Fruit fly (Drosophila melanogaster) whole organism, wandering third instar larva: ENCODE measurements around the gene CG14650.

ENCODE experiments used
- CG32264 ChIP-seq: fragments of 200-800 bp; sonication (Bioruptor generic); optimal IDR thresholded peaks from 2 replicates; lab custom pipeline; 2016; ENCODE audit warnings: missing biosample characterization, missing genetic modification characterization
- Dif ChIP-seq: fragments of 200-275, 200-300 bp; sonication (Bioruptor generic); optimal IDR thresholded peaks from 2 replicates; lab custom pipeline; 2018; ENCODE audit warnings: missing biosample characterization, missing genetic modification characterization; ENCODE audit not compliant: partially characterized antibody
- Myc ChIP-seq: fragments of >200 bp; optimal IDR thresholded peaks from 2 replicates; lab custom pipeline; 2017
- Rel ChIP-seq, 2 experiments: fragments of 200-800 bp; sonication (Bioruptor generic) in 1 of 2; optimal IDR thresholded peaks; 2 replicates in 1 of 2; 3 replicates in 1 of 2; lab custom pipeline; 2016 to 2019; ENCODE audit warnings: mild to moderate bottlenecking in 2 of 2, missing biosample characterization in 2 of 2, missing genetic modification characterization in 2 of 2, moderate library complexity in 1 of 2
- Sp1 ChIP-seq: fragments of 200-800 bp; sonication (Bioruptor generic); optimal IDR thresholded peaks from 3 replicates; lab custom pipeline; 2019; ENCODE audit warnings: missing biosample characterization, mild to moderate bottlenecking, missing genetic modification characterization, moderate library complexity
- ey ChIP-seq: fragments of 200-800 bp; sonication (Bioruptor generic); optimal IDR thresholded peaks from 2 replicates; lab custom pipeline; 2016; ENCODE audit warnings: missing biosample characterization, missing genetic modification characterization
- foxo ChIP-seq, 2 experiments: fragments of 200-800 bp; sonication (Bioruptor generic); optimal IDR thresholded peaks; 2 replicates in 1 of 2; 3 replicates in 1 of 2; lab custom pipeline; 2016 to 2017; ENCODE audit warnings: missing biosample characterization in 2 of 2, missing genetic modification characterization in 2 of 2
- pan ChIP-seq: fragments of >200 bp; optimal IDR thresholded peaks from 2 replicates; lab custom pipeline; 2017
- sage ChIP-seq: fragments of 200-800 bp; sonication (Bioruptor generic); optimal IDR thresholded peaks from 2 replicates; lab custom pipeline; 2016; ENCODE audit warnings: missing biosample characterization, mild to moderate bottlenecking, missing genetic modification characterization

dm6 chr3R:4450721-4451120, 13.5 kb downstream of the CG14650 start:
- TF ChIP-seq Rel (GFP tag; optimal IDR thresholded peaks at IDR 0.05; lab: Kevin White, UChicago) (no peak), Rel (tag; optimal IDR thresholded peaks at IDR 0.05; lab: Kevin White, UChicago) (no peak), ey (GFP tag; lab: Kevin White, UChicago) (no peak), Dif (GFP tag; lab: Kevin White, UChicago) (no peak), foxo (GFP tag; optimal IDR thresholded peaks at IDR 0.05; lab: Kevin White, UChicago) (no peak), sage (GFP tag; lab: Kevin White, UChicago) (no peak), Myc (no peak), Sp1 (GFP tag; lab: Kevin White, UChicago) (no peak), pan (no peak), CG32264 (GFP tag; lab: Kevin White, UChicago) (no peak)
